Worm (Caenorhabditis elegans): ENCODE data around the gene T05A1.5.
A peak's percentile ranks its signal among the peaks of the same experiment; 100 is the strongest.

Gene T05A1.5

DNA sequence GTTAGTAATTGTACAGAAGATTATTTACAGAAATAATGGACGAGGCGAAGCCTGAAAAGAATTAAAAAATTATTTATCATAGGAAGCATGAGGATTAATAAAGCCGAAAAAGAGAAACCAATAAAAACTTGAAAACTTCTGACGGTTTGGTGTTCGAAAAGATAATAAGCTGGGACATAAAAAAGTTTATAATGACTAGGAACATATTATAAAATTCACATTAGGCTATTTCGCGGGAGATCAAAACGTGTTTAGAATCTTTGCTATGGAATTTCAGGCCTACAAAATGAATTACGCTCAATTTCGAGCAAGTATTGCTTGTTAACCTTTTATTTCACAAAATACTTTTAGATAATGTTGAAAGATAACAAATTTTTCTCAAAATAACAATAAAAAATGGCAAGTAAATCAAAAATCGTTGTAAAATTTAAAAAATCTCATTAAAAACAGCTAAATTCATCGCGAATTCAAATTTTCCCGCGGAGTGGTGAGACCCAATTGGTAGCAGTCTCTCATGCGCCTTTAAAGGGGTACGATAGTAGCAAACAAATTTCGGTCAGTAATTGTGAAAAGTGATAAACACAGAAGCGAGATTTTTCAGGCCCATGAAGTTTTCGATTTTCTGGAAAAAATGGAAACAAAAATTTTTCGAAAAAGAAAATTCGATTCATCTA lies 42.8 kb downstream of the T05A1.5 start, which contains the start of gene trcs-1 (continued):
- TF ChIP-seq tbp1 (GFP tag; optimal IDR thresholded peaks at IDR 0.05): peak; percentile 51
- TF ChIP-seq F52B5.7 (tag; optimal IDR thresholded peaks at IDR 0.05): no peak
- no peak for TF ChIP-seq akir-1 (GFP tag; optimal IDR thresholded peaks at IDR 0.05)
- TF ChIP-seq ztf-3 (GFP tag; optimal IDR thresholded peaks at IDR 0.05): no peak
- peak; percentile 83 for TF ChIP-seq dpl-1 (GFP tag; optimal IDR thresholded peaks at IDR 0.05)
- no peak for TF ChIP-seq pbrm-1 (GFP tag; IDR thresholded peaks at IDR 0.05)
- TF ChIP-seq aptf-2 (GFP tag; conservative IDR thresholded peaks at IDR 0.05): no peak
- no peak for TF ChIP-seq egl-18 (GFP tag; IDR thresholded peaks at IDR 0.05)
- no peak for TF ChIP-seq hmg-20 (GFP tag; IDR thresholded peaks at IDR 0.05)
- TF ChIP-seq hlh-12 (tag; optimal IDR thresholded peaks at IDR 0.05): no peak
- no peak for TF ChIP-seq mes-4 (tag; optimal IDR thresholded peaks at IDR 0.05)
- TF ChIP-seq F49E8.2 (tag; optimal IDR thresholded peaks at IDR 0.05; ENCODE audit: insufficient read depth): peak; percentile 70
- no peak for TF ChIP-seq Y53G8AR.9 (GFP tag; conservative IDR thresholded peaks at IDR 0.05)
- TF ChIP-seq lin-26 (GFP tag; IDR thresholded peaks at IDR 0.05): no peak
- TF ChIP-seq madf-10 (tag; optimal IDR thresholded peaks at IDR 0.05): no peak
- no peak for TF ChIP-seq F39B2.1 (GFP tag; IDR thresholded peaks at IDR 0.05)
- TF ChIP-seq sptf-2 (GFP tag; optimal IDR thresholded peaks at IDR 0.05): no peak
- TF ChIP-seq atf-7 (tag; optimal IDR thresholded peaks at IDR 0.05): no peak
- TF ChIP-seq let-526 (GFP tag; IDR thresholded peaks at IDR 0.05): no peak
- no peak for TF ChIP-seq ceh-27 (GFP tag; optimal IDR thresholded peaks at IDR 0.05)
- TF ChIP-seq zfh-2 (GFP tag; conservative IDR thresholded peaks at IDR 0.05): no peak
- no peak for TF ChIP-seq cebp-2 (GFP tag; IDR thresholded peaks at IDR 0.05)
- peak; percentile 98 for TF ChIP-seq madf-6 (GFP tag; IDR thresholded peaks at IDR 0.05)
- TF ChIP-seq K11D2.4 (GFP tag; IDR thresholded peaks at IDR 0.05): no peak
- TF ChIP-seq rcor-1 (GFP tag; IDR thresholded peaks at IDR 0.05): peak; percentile 71; the same call in 1 of the 2 replicates
- no peak for TF ChIP-seq F55B11.4 (tag; optimal IDR thresholded peaks at IDR 0.05; ENCODE audit: borderline replicate concordance, insufficient read depth)
- TF ChIP-seq unc-130 (GFP tag; optimal IDR thresholded peaks at IDR 0.05): peak; percentile 40
- peak; percentile 66 for TF ChIP-seq snpc-4 (GFP tag; optimal IDR thresholded peaks at IDR 0.05)
- peak in 3 of 4 experiments; percentile 10 to 78 (median 26) for TF ChIP-seq snpc-4 (tag; optimal IDR thresholded peaks at IDR 0.05)
- TF ChIP-seq ceh-40 (GFP tag; IDR thresholded peaks at IDR 0.05): no peak
- no peak for TF ChIP-seq lin-40 (tag; optimal IDR thresholded peaks at IDR 0.05)
- TF ChIP-seq B0336.3 (GFP tag; IDR thresholded peaks at IDR 0.05): peak; percentile 70
- no peak for TF ChIP-seq T07F8.4 (tag; optimal IDR thresholded peaks at IDR 0.05)
- TF ChIP-seq ceh-58 (GFP tag; IDR thresholded peaks at IDR 0.05): no peak
- TF ChIP-seq chd-7 (tag; optimal IDR thresholded peaks at IDR 0.05): no peak
- TF ChIP-seq attf-3 (GFP tag; conservative IDR thresholded peaks at IDR 0.05): 0 out of 2 replicates have a peak, but pooled peaks have one; percentile 53
- no peak for TF ChIP-seq ztf-25 (GFP tag; IDR thresholded peaks at IDR 0.05)
- TF ChIP-seq attf-5 (GFP tag; optimal IDR thresholded peaks at IDR 0.05): no peak
- peak; percentile 96 for TF ChIP-seq xnd-1 (tag; optimal IDR thresholded peaks at IDR 0.05)
- no peak for TF ChIP-seq zim-3 (tag; optimal IDR thresholded peaks at IDR 0.05)
- peak; percentile 98 for TF ChIP-seq lsl-1 (GFP tag; optimal IDR thresholded peaks at IDR 0.05)
- TF ChIP-seq tbx-9 (tag; optimal IDR thresholded peaks at IDR 0.05; ENCODE audit: borderline replicate concordance): no peak
- TF ChIP-seq lin-54 (GFP tag; optimal IDR thresholded peaks at IDR 0.05): peak; percentile 91
- TF ChIP-seq nfyb-1 (GFP tag; IDR thresholded peaks at IDR 0.05): no peak
- no peak for TF ChIP-seq F10E7.11 (tag; optimal IDR thresholded peaks at IDR 0.05)
- TF ChIP-seq B0019.2 (GFP tag; conservative IDR thresholded peaks at IDR 0.05): no peak
- TF ChIP-seq sdz-38 (tag; optimal IDR thresholded peaks at IDR 0.05): no peak
- TF ChIP-seq gei-17 (GFP tag; optimal IDR thresholded peaks at IDR 0.05): no peak
- TF ChIP-seq efl-1 (GFP tag; optimal IDR thresholded peaks at IDR 0.05): peak; percentile 98
